Worm (Caenorhabditis elegans) whole organism, L4 larva: ENCODE data around the gene Y43F8B.20.

Experiments
- F10B5.3 ChIP-seq: sonication (generic microtip); optimal IDR thresholded peaks from 2 replicates; lab custom pipeline; 2016; ENCODE audit warnings: mild to moderate bottlenecking, missing genetic modification characterization, missing compliant biosample characterization
- F37D6.2 ChIP-seq: sonication (generic microtip); optimal IDR thresholded peaks from 2 replicates; lab custom pipeline; 2016; ENCODE audit warnings: mild to moderate bottlenecking, missing genetic modification characterization, missing compliant biosample characterization
- F49E8.2 ChIP-seq: sonication (generic microtip); optimal IDR thresholded peaks from 2 replicates; lab custom pipeline; 2016; ENCODE audit warnings: missing compliant biosample characterization, mild to moderate bottlenecking, missing genetic modification characterization, borderline replicate concordance
- T20F7.1 ChIP-seq: fragments of 200-800 bp; sonication (Bioruptor generic); optimal IDR thresholded peaks from 2 replicates; lab custom pipeline; 2018; ENCODE audit warnings: mild to moderate bottlenecking, missing genetic modification characterization, missing compliant biosample characterization
- Y48G9A.11 ChIP-seq: fragments of 200-800 bp; sonication (Bioruptor generic); IDR thresholded peaks from 2 replicates; pipeline ENCODE4 v1.3.6; 2022; ENCODE audit warnings: missing genetic modification reagents, missing genetic modification characterization, missing compliant biosample characterization
- Y5F2A.4 ChIP-seq: fragments of 200-800 bp; sonication (Bioruptor generic); optimal IDR thresholded peaks from 2 replicates; lab custom pipeline; 2018; ENCODE audit warnings: mild to moderate bottlenecking, missing genetic modification characterization, missing compliant biosample characterization
- Y75B8A.6 ChIP-seq: fragments of 200-800 bp; sonication (Bioruptor generic); IDR thresholded peaks from 2 replicates; pipeline ENCODE4 v1.3.6; 2022; ENCODE audit warnings: missing genetic modification reagents, missing genetic modification characterization, missing compliant biosample characterization
- ZK337.2 ChIP-seq: fragments of 200-800 bp; sonication (Bioruptor generic); IDR thresholded peaks from 2 replicates; pipeline ENCODE4 v1.3.6; 2022; ENCODE audit warnings: missing genetic modification reagents, missing genetic modification characterization, missing compliant biosample characterization
- ZK546.5 ChIP-seq, 2 experiments: sonication (generic microtip); optimal IDR thresholded peaks; 2 replicates each; lab custom pipeline; 2017; ENCODE audit warnings: missing biosample characterization in 2 of 2, missing genetic modification characterization in 2 of 2
- arid-1 ChIP-seq: fragments of 200-800 bp; sonication (Bioruptor generic); conservative IDR thresholded peaks from 2 replicates; pipeline ENCODE4 v1.3.6; 2022; ENCODE audit warnings: missing genetic modification reagents, missing genetic modification characterization, missing compliant biosample characterization
- attf-4 ChIP-seq: sonication (generic microtip); optimal IDR thresholded peaks from 3 replicates; lab custom pipeline; 2017; ENCODE audit warnings: missing biosample characterization, missing genetic modification characterization
- ceh-44 ChIP-seq: fragments of 200-800 bp; sonication (Bioruptor generic); IDR thresholded peaks from 2 replicates; pipeline ENCODE4 v1.3.6; 2022; ENCODE audit warnings: missing genetic modification reagents, missing genetic modification characterization, missing compliant biosample characterization
- daf-12 ChIP-seq: fragments of 150-350 bp; optimal IDR thresholded peaks from 2 replicates; lab custom pipeline; 2014; ENCODE audit warnings: missing biosample characterization, missing genetic modification reagents, missing genetic modification characterization
- daf-8 ChIP-seq: fragments of 200-800 bp; sonication (Bioruptor generic); IDR thresholded peaks from 2 replicates; pipeline ENCODE4 v1.3.6; 2022; ENCODE audit warnings: missing genetic modification characterization, missing compliant biosample characterization
- dmd-6 ChIP-seq: fragments of 200-800 bp; sonication (Bioruptor generic); IDR thresholded peaks from 2 replicates; pipeline ENCODE4 v1.3.6; 2022; ENCODE audit warnings: missing genetic modification reagents, missing genetic modification characterization, missing compliant biosample characterization
- duxl-1 ChIP-seq: sonication (generic microtip); optimal IDR thresholded peaks from 2 replicates; lab custom pipeline; 2016; ENCODE audit warnings: mild to moderate bottlenecking, missing genetic modification characterization, moderate library complexity, missing compliant biosample characterization; ENCODE audit not compliant: poor library complexity
- fos-1 ChIP-seq: fragments of 150-350 bp; optimal IDR thresholded peaks from 2 replicates; lab custom pipeline; 2014; ENCODE audit warnings: missing biosample characterization, missing genetic modification characterization
- gei-8 ChIP-seq: fragments of 200-800 bp; sonication (Bioruptor generic); optimal IDR thresholded peaks from 2 replicates; lab custom pipeline; 2018; ENCODE audit warnings: mild to moderate bottlenecking, missing genetic modification characterization, missing compliant biosample characterization
- hif-1 ChIP-seq, 2 experiments: sonication (generic microtip); optimal IDR thresholded peaks; 2 replicates each; lab custom pipeline; 2016 to 2017; ENCODE audit warnings: missing compliant biosample characterization in 2 of 2, missing genetic modification characterization in 2 of 2, missing genetic modification reagents in 2 of 2, missing genotype in 2 of 2, mild to moderate bottlenecking in 1 of 2
- hlh-11 ChIP-seq: fragments of 200-800 bp; sonication (Bioruptor generic); optimal IDR thresholded peaks from 2 replicates; lab custom pipeline; 2018; ENCODE audit warnings: mild to moderate bottlenecking, missing genetic modification characterization, missing compliant biosample characterization
- hmg-1.1 ChIP-seq: fragments of 200-800 bp; sonication (Bioruptor generic); IDR thresholded peaks from 2 replicates; pipeline ENCODE4 v1.3.6; 2022; ENCODE audit warnings: missing genetic modification reagents, missing genetic modification characterization, missing compliant biosample characterization
- jun-1 ChIP-seq: fragments of 150-350 bp; optimal IDR thresholded peaks from 2 replicates; lab custom pipeline; 2014; ENCODE audit warnings: missing biosample characterization, missing genetic modification reagents, missing genetic modification characterization
- lin-1 ChIP-seq: fragments of 200-800 bp; sonication (Bioruptor generic); IDR thresholded peaks from 2 replicates; pipeline ENCODE4 v1.3.6; 2022; ENCODE audit warnings: missing genetic modification reagents, missing genetic modification characterization, missing compliant biosample characterization
- lin-13 ChIP-seq: fragments of 150-350 bp; optimal IDR thresholded peaks from 2 replicates; lab custom pipeline; 2014; ENCODE audit warnings: missing biosample characterization, missing genetic modification reagents, missing genetic modification characterization
- lin-38 ChIP-seq: fragments of 200-800 bp; sonication (Bioruptor generic); IDR thresholded peaks from 2 replicates; pipeline ENCODE4 v1.3.6; 2022; ENCODE audit warnings: missing genetic modification reagents, missing genetic modification characterization, missing compliant biosample characterization
- lsy-2 ChIP-seq, 2 experiments: fragments of 150-350 bp in 1 of 2; sonication (generic microtip) in 1 of 2; optimal IDR thresholded peaks; 2 replicates each; lab custom pipeline; 2014 to 2017; ENCODE audit warnings: missing biosample characterization in 2 of 2, missing genetic modification characterization in 2 of 2
- madf-5 ChIP-seq, 2 experiments: fragments of 200-800 bp; sonication (Bioruptor generic); IDR thresholded peaks; 2 replicates each; pipeline ENCODE4 v1.3.6; 2022; ENCODE audit warnings: missing compliant biosample characterization in 2 of 2, missing genetic modification characterization in 2 of 2
- madf-9 ChIP-seq: fragments of 200-800 bp; sonication (Bioruptor generic); conservative IDR thresholded peaks from 2 replicates; pipeline ENCODE4 v1.3.6; 2022; ENCODE audit warnings: missing genetic modification reagents, missing genetic modification characterization, missing compliant biosample characterization
- mep-1 ChIP-seq: fragments of 150-350 bp; sonication (generic microtip); optimal IDR thresholded peaks from 3 replicates; lab custom pipeline; 2014; ENCODE audit warnings: missing biosample characterization, missing genetic modification characterization
- mxl-2 ChIP-seq: fragments of 200-800 bp; sonication (Bioruptor generic); conservative IDR thresholded peaks from 2 replicates; pipeline ENCODE4 v1.3.6; 2022; ENCODE audit warnings: missing genetic modification reagents, missing genetic modification characterization, missing compliant biosample characterization
- nhr-10 ChIP-seq: fragments of 150-350 bp; optimal IDR thresholded peaks from 2 replicates; lab custom pipeline; 2014; ENCODE audit warnings: missing biosample characterization, missing genetic modification characterization
- nhr-102 ChIP-seq: sonication (generic microtip); optimal IDR thresholded peaks from 2 replicates; lab custom pipeline; 2016; ENCODE audit warnings: mild to moderate bottlenecking, missing genetic modification characterization, moderate library complexity, missing compliant biosample characterization
- nhr-111 ChIP-seq: fragments of 200-800 bp; sonication (Bioruptor generic); optimal IDR thresholded peaks from 2 replicates; lab custom pipeline; 2018; ENCODE audit warnings: mild to moderate bottlenecking, missing genetic modification characterization, missing compliant biosample characterization
- nhr-28 ChIP-seq: fragments of 150-350 bp; optimal IDR thresholded peaks from 2 replicates; lab custom pipeline; 2014; ENCODE audit warnings: missing biosample characterization, missing genetic modification characterization
- nhr-41 ChIP-seq: fragments of 200-800 bp; sonication (Bioruptor generic); IDR thresholded peaks from 2 replicates; pipeline ENCODE4 v1.3.6; 2022; ENCODE audit warnings: missing genetic modification reagents, missing genetic modification characterization, missing compliant biosample characterization
- nhr-48 ChIP-seq: sonication (generic microtip); optimal IDR thresholded peaks from 2 replicates; lab custom pipeline; 2016; ENCODE audit warnings: mild to moderate bottlenecking, missing genetic modification characterization, missing compliant biosample characterization
- pha-4 ChIP-seq, 2 experiments: fragments of 150-350 bp in 1 of 2; fragments of 200-800 bp in 1 of 2; sonication (Bioruptor generic) in 1 of 2; IDR thresholded peaks in 1 of 2; optimal IDR thresholded peaks in 1 of 2; 2 replicates each; pipeline versions ENCODE4 v1.3.6 to Lab custom; 2014 to 2022; ENCODE audit warnings: missing genetic modification characterization in 2 of 2, missing genetic modification reagents in 2 of 2, missing biosample characterization in 1 of 2, missing compliant biosample characterization in 1 of 2
- sdz-12 ChIP-seq: fragments of 200-800 bp; sonication (Bioruptor generic); optimal IDR thresholded peaks from 2 replicates; lab custom pipeline; 2018; ENCODE audit warnings: mild to moderate bottlenecking, missing genetic modification characterization, missing compliant biosample characterization
- spr-3 ChIP-seq: fragments of 200-800 bp; sonication (Bioruptor generic); optimal IDR thresholded peaks from 2 replicates; lab custom pipeline; 2018; ENCODE audit warnings: mild to moderate bottlenecking, missing genetic modification characterization, missing compliant biosample characterization
- tag-97 ChIP-seq: fragments of 200-800 bp; sonication (Bioruptor generic); IDR thresholded peaks from 2 replicates; pipeline ENCODE4 v1.3.6; 2022; ENCODE audit warnings: missing genetic modification characterization, missing compliant biosample characterization
- unc-130 ChIP-seq: sonication (generic microtip); optimal IDR thresholded peaks from 2 replicates; lab custom pipeline; 2016; ENCODE audit warnings: missing genetic modification reagents, missing genetic modification characterization, missing compliant biosample characterization
- unc-39 ChIP-seq: sonication (generic microtip); optimal IDR thresholded peaks from 2 replicates; lab custom pipeline; 2017; ENCODE audit warnings: missing biosample characterization, missing genetic modification characterization
- vab-7 ChIP-seq: fragments of 200-800 bp; sonication (Bioruptor generic); IDR thresholded peaks from 2 replicates; pipeline ENCODE4 v1.3.6; 2022; ENCODE audit warnings: missing genetic modification reagents, missing genetic modification characterization, missing compliant biosample characterization
- zag-1 ChIP-seq: fragments of 150-350 bp; optimal IDR thresholded peaks from 2 replicates; lab custom pipeline; 2014; ENCODE audit warnings: missing biosample characterization, missing genetic modification characterization
- zfp-2 ChIP-seq: sonication (generic microtip); optimal IDR thresholded peaks from 2 replicates; lab custom pipeline; 2016; ENCODE audit warnings: mild to moderate bottlenecking, missing genetic modification characterization, missing compliant biosample characterization
- zfp-3 ChIP-seq: fragments of 200-800 bp; sonication (Bioruptor generic); conservative IDR thresholded peaks from 2 replicates; pipeline ENCODE4 v1.3.6; 2022; ENCODE audit warnings: missing genetic modification reagents, missing genetic modification characterization, missing compliant biosample characterization
- zip-11 ChIP-seq: fragments of 200-800 bp; sonication (Bioruptor generic); IDR thresholded peaks from 2 replicates; pipeline ENCODE4 v1.3.6; 2022; ENCODE audit warnings: missing genetic modification characterization, missing compliant biosample characterization
- ztf-11 ChIP-seq: fragments of 150-350 bp; optimal IDR thresholded peaks from 2 replicates; lab custom pipeline; 2014; ENCODE audit warnings: missing biosample characterization, missing genetic modification characterization
- ztf-7 ChIP-seq: fragments of 150-350 bp; optimal IDR thresholded peaks from 2 replicates; lab custom pipeline; 2014; ENCODE audit warnings: missing biosample characterization, missing genetic modification characterization

Y43F8B.20 gene

DNA sequence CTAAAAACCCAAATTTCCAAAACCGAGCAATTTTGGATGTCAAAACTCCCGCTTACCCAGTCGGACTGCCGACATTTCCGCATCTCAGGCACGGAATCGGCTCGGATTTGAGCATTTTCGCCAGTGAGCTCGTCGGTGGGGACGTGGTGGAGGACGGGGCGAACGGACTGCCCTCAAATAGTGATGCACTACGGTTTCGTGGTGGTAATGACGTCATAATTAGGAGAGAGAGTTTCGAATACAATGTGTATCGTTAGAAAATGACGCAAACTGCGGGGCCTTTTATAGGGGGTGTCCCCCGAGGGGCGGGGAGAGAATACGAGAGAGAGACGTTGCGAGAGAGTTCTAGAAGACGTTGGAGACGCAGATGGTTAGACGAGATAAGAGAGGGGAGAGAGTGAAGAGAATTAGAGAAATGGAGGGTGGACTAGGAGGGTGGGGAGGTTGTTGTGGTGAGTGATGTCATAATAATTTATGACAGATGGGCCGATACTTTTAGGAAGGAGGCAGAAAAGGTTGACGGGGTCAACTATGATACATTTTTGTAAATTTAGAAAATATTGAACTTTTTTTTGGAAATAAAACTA lies 26.9 kb downstream of the Y43F8B.20 start (continued):
- TF ChIP-seq Y5F2A.4 (GFP tag; lab: Kevin White, UChicago) (no peak), duxl-1 (tag; lab: Kevin White, UChicago) (peak; percentile 69), lin-38 (GFP tag; lab: Robert Waterston, UW) (peak; percentile 57), F49E8.2 (tag; lab: Kevin White, UChicago) (no peak), nhr-102 (peak; percentile 68), zag-1 (no peak), ceh-44 (GFP tag; lab: Robert Waterston, UW) (no peak), ztf-7 (peak; percentile 21), ZK337.2 (GFP tag; lab: Robert Waterston, UW) (no peak), madf-9 (GFP tag; lab: Robert Waterston, UW) (peak; percentile 51; the same call in 1 of the 2 replicates), lsy-2 (tag; optimal IDR thresholded peaks at IDR 0.05; lab: Kevin White, UChicago) (peak; percentile 84 to 88), tag-97 (GFP tag; lab: Robert Waterston, UW) (no peak), pha-4 (GFP tag; IDR thresholded peaks at IDR 0.05; lab: Robert Waterston, UW) (peak; percentile 23; the same call in 1 of the 2 replicates), pha-4 (tag; optimal IDR thresholded peaks at IDR 0.05; lab: Kevin White, UChicago) (no peak), daf-12 (tag; lab: Kevin White, UChicago) (no peak), attf-4 (tag; lab: Kevin White, UChicago) (no peak), F10B5.3 (tag; lab: Kevin White, UChicago) (no peak), dmd-6 (GFP tag; lab: Robert Waterston, UW) (peak; percentile 95), gei-8 (GFP tag; lab: Kevin White, UChicago) (peak; percentile 88), arid-1 (peak; percentile 56; the same call in 1 of the 2 replicates), ZK546.5 (tag; optimal IDR thresholded peaks at IDR 0.05; lab: Kevin White, UChicago) (no peak), lin-1 (GFP tag; lab: Robert Waterston, UW) (peak; percentile 93), F37D6.2 (tag; lab: Kevin White, UChicago) (peak; percentile 60), zfp-3 (GFP tag; lab: Robert Waterston, UW) (peak; percentile 80), nhr-111 (GFP tag; lab: Kevin White, UChicago) (no peak), unc-130 (GFP tag; lab: Kevin White, UChicago) (no peak), daf-8 (GFP tag; lab: Robert Waterston, UW) (no peak), fos-1 (tag; lab: Kevin White, UChicago) (no peak), spr-3 (GFP tag; lab: Kevin White, UChicago) (peak; percentile 72), nhr-10 (peak; percentile 80), zfp-2 (tag; lab: Kevin White, UChicago) (peak; percentile 53), mep-1 (tag; lab: Kevin White, UChicago) (peak; percentile 94), Y75B8A.6 (GFP tag; lab: Robert Waterston, UW) (no peak), vab-7 (GFP tag; lab: Robert Waterston, UW) (peak; percentile 44; the same call in 1 of the 2 replicates), nhr-48 (tag; lab: Kevin White, UChicago) (peak; percentile 96), nhr-28 (peak; percentile 77), madf-5 (GFP tag; IDR thresholded peaks at IDR 0.05; lab: Robert Waterston, UW) (0 out of 4 replicates have a peak, but pooled peaks have one; percentile 20 to 34), nhr-41 (GFP tag; lab: Robert Waterston, UW) (peak; percentile 32; the same call in 1 of the 2 replicates), Y48G9A.11 (GFP tag; lab: Robert Waterston, UW) (peak; percentile 9; the same call in 1 of the 2 replicates), hlh-11 (tag; lab: Kevin White, UChicago) (peak; percentile 96), T20F7.1 (GFP tag; lab: Kevin White, UChicago) (peak; percentile 49), unc-39 (tag; lab: Kevin White, UChicago) (no peak), mxl-2 (GFP tag; lab: Robert Waterston, UW) (peak; percentile 67), sdz-12 (GFP tag; lab: Kevin White, UChicago) (peak; percentile 63), hmg-1.1 (GFP tag; lab: Robert Waterston, UW) (peak; percentile 92), ztf-11 (tag; lab: Kevin White, UChicago) (no peak), hif-1 (tag; optimal IDR thresholded peaks at IDR 0.05; lab: Kevin White, UChicago) (peak in 1 of 2 experiments; percentile 81), lin-13 (GFP tag; lab: Kevin White, UChicago) (peak; percentile 65), zip-11 (GFP tag; lab: Robert Waterston, UW) (no peak), jun-1 (tag; lab: Kevin White, UChicago) (peak; percentile 70)
